Worm (Caenorhabditis elegans) whole organism, midembryonic: Measurements from ENCODE around the gene gex-3.

Experiments
- T22C8.4 ChIP-seq: fragments of 200-800 bp; sonication (Bioruptor generic); IDR thresholded peaks from 2 replicates; pipeline ENCODE4 v1.3.6; 2022; ENCODE audit warnings: missing genetic modification characterization, missing compliant biosample characterization
- ztf-23 ChIP-seq: fragments of 200-800 bp; sonication (Bioruptor generic); IDR thresholded peaks from 2 replicates; pipeline ENCODE4 v1.3.6; 2022; ENCODE audit warnings: missing genetic modification reagents, missing genetic modification characterization, missing compliant biosample characterization

DNA sequence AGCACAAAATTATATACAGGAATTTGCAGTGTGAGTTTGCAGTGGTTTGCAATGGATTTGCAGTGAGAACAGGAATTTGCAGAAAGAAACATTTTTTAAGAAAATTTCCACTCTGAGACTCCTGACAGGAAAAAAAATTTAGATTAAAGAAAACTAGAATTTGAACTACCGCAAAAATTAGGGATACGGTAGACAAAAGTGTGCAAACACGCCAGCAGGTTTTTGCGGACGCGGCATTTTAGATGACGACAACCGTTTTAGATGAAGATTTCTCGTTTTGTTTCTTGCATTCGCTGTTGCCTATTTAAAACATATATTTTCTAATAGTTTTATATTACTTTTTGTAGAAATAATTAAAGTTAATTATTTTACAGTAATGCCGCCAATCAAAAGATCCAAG, 32.4 kb upstream of the gex-3 start, which contains the start of gene wdr-46:
- no peak for TF ChIP-seq T22C8.4 (GFP tag; lab: Robert Waterston, UW)
- TF ChIP-seq ztf-23 = no peak
